Worm (Caenorhabditis elegans) whole organism, late embryonic: Measurements from ENCODE around the gene hst-3.2.

Experiments used
- T23F11.4 ChIP-seq: fragments of 200-800 bp; sonication (Bioruptor generic); optimal IDR thresholded peaks from 2 replicates; lab custom pipeline; 2018; ENCODE audit warnings: mild to moderate bottlenecking, missing genetic modification characterization, missing compliant biosample characterization
- Y22D7AL.16 ChIP-seq: sonication (generic microtip); optimal IDR thresholded peaks from 2 replicates; lab custom pipeline; 2016; ENCODE audit warnings: missing genetic modification characterization, missing compliant biosample characterization
- ahr-1 ChIP-seq: sonication (generic microtip); optimal IDR thresholded peaks from 2 replicates; lab custom pipeline; 2016; ENCODE audit warnings: missing genetic modification characterization, missing compliant biosample characterization
- ceh-18 ChIP-seq: sonication (generic microtip); optimal IDR thresholded peaks from 2 replicates; lab custom pipeline; 2016; ENCODE audit warnings: missing genetic modification characterization, missing compliant biosample characterization
- ceh-19 ChIP-seq: fragments of 200-800 bp; sonication (Bioruptor generic); optimal IDR thresholded peaks from 2 replicates; lab custom pipeline; 2018; ENCODE audit warnings: mild to moderate bottlenecking, missing genetic modification characterization, missing compliant biosample characterization
- ceh-30 ChIP-seq: fragments of 150-350 bp; optimal IDR thresholded peaks from 2 replicates; lab custom pipeline; 2014; ENCODE audit warnings: missing biosample characterization, missing genetic modification characterization
- ceh-31 ChIP-seq: sonication (generic microtip); optimal IDR thresholded peaks from 2 replicates; lab custom pipeline; 2016; ENCODE audit warnings: missing genetic modification characterization, missing compliant biosample characterization
- ceh-34 ChIP-seq: sonication (generic microtip); optimal IDR thresholded peaks from 2 replicates; lab custom pipeline; 2016; ENCODE audit warnings: mild to moderate bottlenecking, missing genetic modification characterization, missing compliant biosample characterization
- che-1 ChIP-seq: sonication (generic microtip); optimal IDR thresholded peaks from 2 replicates; lab custom pipeline; 2016; ENCODE audit warnings: mild to moderate bottlenecking, missing genetic modification characterization, missing compliant biosample characterization
- dmd-4 ChIP-seq: sonication (generic microtip); optimal IDR thresholded peaks from 2 replicates; lab custom pipeline; 2016; ENCODE audit warnings: borderline replicate concordance, missing genetic modification characterization, missing compliant biosample characterization
- dve-1 ChIP-seq: sonication (generic microtip); optimal IDR thresholded peaks from 2 replicates; lab custom pipeline; 2017; ENCODE audit warnings: antibody characterized with exemption, mild to moderate bottlenecking, missing genetic modification characterization, missing compliant biosample characterization
- elt-2 ChIP-seq: sonication (generic microtip); optimal IDR thresholded peaks from 2 replicates; lab custom pipeline; 2016; ENCODE audit warnings: missing genetic modification reagents, missing genetic modification characterization, missing compliant biosample characterization
- elt-4 ChIP-seq: sonication (generic microtip); optimal IDR thresholded peaks from 2 replicates; lab custom pipeline; 2016; ENCODE audit warnings: missing genetic modification characterization, missing compliant biosample characterization
- eyg-1 ChIP-seq: sonication (generic microtip); optimal IDR thresholded peaks from 2 replicates; lab custom pipeline; 2016; ENCODE audit warnings: missing genotype, missing genetic modification characterization, missing compliant biosample characterization
- fax-1 ChIP-seq: sonication (generic microtip); optimal IDR thresholded peaks from 2 replicates; lab custom pipeline; 2016; ENCODE audit warnings: missing genotype, missing genetic modification characterization, missing compliant biosample characterization
- fkh-10 ChIP-seq: fragments of 150-350 bp; optimal IDR thresholded peaks from 2 replicates; lab custom pipeline; 2014; ENCODE audit warnings: missing biosample characterization, missing genetic modification reagents, missing genetic modification characterization
- hlh-13 ChIP-seq: fragments of 200-800 bp; sonication (Bioruptor generic); optimal IDR thresholded peaks from 2 replicates; lab custom pipeline; 2018; ENCODE audit warnings: mild to moderate bottlenecking, missing genetic modification characterization, missing compliant biosample characterization
- hlh-15 ChIP-seq: sonication (generic microtip); optimal IDR thresholded peaks from 2 replicates; lab custom pipeline; 2016; ENCODE audit warnings: missing genetic modification characterization, missing compliant biosample characterization
- hlh-30 ChIP-seq: sonication (generic microtip); optimal IDR thresholded peaks from 2 replicates; lab custom pipeline; 2017; ENCODE audit warnings: antibody characterized with exemption, missing genetic modification characterization, missing compliant biosample characterization; ENCODE audit not compliant: insufficient read depth
- hlh-6 ChIP-seq: sonication (generic microtip); optimal IDR thresholded peaks from 2 replicates; lab custom pipeline; 2016; ENCODE audit warnings: missing genotype, missing genetic modification characterization, missing compliant biosample characterization
- lim-6 ChIP-seq: sonication (generic microtip); optimal IDR thresholded peaks from 2 replicates; lab custom pipeline; 2016; ENCODE audit warnings: missing genetic modification characterization, missing compliant biosample characterization
- lin-11 ChIP-seq: fragments of 200-800 bp; sonication (Bioruptor generic); optimal IDR thresholded peaks from 2 replicates; lab custom pipeline; 2018; ENCODE audit warnings: mild to moderate bottlenecking, missing genetic modification characterization, missing compliant biosample characterization
- madf-2 ChIP-seq: sonication (generic microtip); optimal IDR thresholded peaks from 2 replicates; lab custom pipeline; 2017; ENCODE audit warnings: missing genetic modification characterization, missing compliant biosample characterization
- mec-3 ChIP-seq: sonication (generic microtip); optimal IDR thresholded peaks from 2 replicates; lab custom pipeline; 2016; ENCODE audit warnings: borderline replicate concordance, missing genetic modification characterization, missing compliant biosample characterization
- nfya-1 ChIP-seq: sonication (generic microtip); optimal IDR thresholded peaks from 2 replicates; lab custom pipeline; 2017; ENCODE audit warnings: missing genetic modification characterization, mild to moderate bottlenecking, missing compliant biosample characterization, antibody characterized with exemption, moderate library complexity
- nhr-232 ChIP-seq: sonication (generic microtip); optimal IDR thresholded peaks from 2 replicates; lab custom pipeline; 2016; ENCODE audit warnings: missing genetic modification characterization, missing compliant biosample characterization
- odd-2 ChIP-seq: sonication (generic microtip); optimal IDR thresholded peaks from 2 replicates; lab custom pipeline; 2017; ENCODE audit warnings: antibody characterized with exemption, mild to moderate bottlenecking, missing genetic modification characterization, missing compliant biosample characterization
- pag-3 ChIP-seq: sonication (generic microtip); optimal IDR thresholded peaks from 2 replicates; lab custom pipeline; 2016; ENCODE audit warnings: missing compliant biosample characterization, missing genetic modification characterization, borderline replicate concordance
- pax-1 ChIP-seq: fragments of 150-350 bp; optimal IDR thresholded peaks from 2 replicates; lab custom pipeline; 2014; ENCODE audit warnings: missing biosample characterization, missing genetic modification characterization
- pha-2 ChIP-seq: sonication (generic microtip); optimal IDR thresholded peaks from 2 replicates; lab custom pipeline; 2017; ENCODE audit warnings: mild to moderate bottlenecking, missing genetic modification characterization, missing compliant biosample characterization
- pha-4 ChIP-seq: fragments of 150-350 bp; optimal IDR thresholded peaks from 2 replicates; lab custom pipeline; 2018; ENCODE audit warnings: missing biosample characterization, missing genetic modification reagents, missing genetic modification characterization
- ref-2 ChIP-seq: sonication (generic microtip); optimal IDR thresholded peaks from 2 replicates; lab custom pipeline; 2016; ENCODE audit warnings: missing genetic modification characterization, missing compliant biosample characterization
- rnt-1 ChIP-seq: sonication (generic microtip); optimal IDR thresholded peaks from 2 replicates; lab custom pipeline; 2016; ENCODE audit warnings: missing genetic modification characterization, missing compliant biosample characterization
- sdc-2 ChIP-seq: sonication (generic microtip); optimal IDR thresholded peaks from 2 replicates; lab custom pipeline; 2016; ENCODE audit warnings: missing genotype, missing genetic modification characterization, missing compliant biosample characterization
- sox-4 ChIP-seq: sonication (generic microtip); optimal IDR thresholded peaks from 2 replicates; lab custom pipeline; 2017; ENCODE audit warnings: mild to moderate bottlenecking, missing genetic modification characterization, inconsistent platforms, missing compliant biosample characterization
- syd-9 ChIP-seq: sonication (generic microtip); optimal IDR thresholded peaks from 2 replicates; lab custom pipeline; 2016; ENCODE audit warnings: mild to moderate bottlenecking, missing genetic modification characterization, moderate library complexity, missing compliant biosample characterization
- tbx-2 ChIP-seq: sonication (generic microtip); optimal IDR thresholded peaks from 2 replicates; lab custom pipeline; 2016; ENCODE audit warnings: missing genetic modification characterization, missing compliant biosample characterization
- ttx-3 ChIP-seq: sonication (generic microtip); optimal IDR thresholded peaks from 2 replicates; lab custom pipeline; 2016; ENCODE audit warnings: missing genetic modification reagents, missing genetic modification characterization, missing compliant biosample characterization
- unc-42 ChIP-seq: sonication (generic microtip); optimal IDR thresholded peaks from 2 replicates; lab custom pipeline; 2016; ENCODE audit warnings: missing genotype, missing genetic modification characterization, missing compliant biosample characterization
- zip-5 ChIP-seq: sonication (generic microtip); optimal IDR thresholded peaks from 2 replicates; lab custom pipeline; 2016; ENCODE audit warnings: missing genetic modification characterization, missing compliant biosample characterization

hst-3.2 gene

ce11 chrX:2903715-2904419 lies 19.9 kb downstream of the hst-3.2 start (continued):
- TF ChIP-seq tbx-2 (tag; lab: Kevin White, UChicago) (no peak), mec-3 (tag; lab: Kevin White, UChicago) (no peak), elt-4 (tag; lab: Kevin White, UChicago) (no peak), eyg-1 (tag; lab: Kevin White, UChicago) (no peak), pag-3 (tag; lab: Kevin White, UChicago) (no peak)

- TF ChIP-seq dve-1 (tag; lab: Kevin White, UChicago) (no peak), pax-1 (tag; lab: Kevin White, UChicago) (no peak), pag-3 (tag; lab: Kevin White, UChicago) (no peak), zip-5 (tag; lab: Kevin White, UChicago) (no peak), ceh-18 (tag; lab: Kevin White, UChicago) (no peak), sox-4 (tag; lab: Kevin White, UChicago) (no peak), tbx-2 (tag; lab: Kevin White, UChicago) (no peak), ref-2 (tag; lab: Kevin White, UChicago) (no peak), rnt-1 (no peak), fkh-10 (no peak), nhr-232 (tag; lab: Kevin White, UChicago) (no peak), syd-9 (tag; lab: Kevin White, UChicago) (no peak), ceh-31 (tag; lab: Kevin White, UChicago) (no peak), pha-4 (no peak), hlh-30 (no peak), Y22D7AL.16 (no peak), hlh-13 (no peak), pha-2 (tag; lab: Kevin White, UChicago) (no peak)
Observed at ce11 chrX:2902854-2903253, 20.9 kb downstream of the hst-3.2 start.

DNA sequence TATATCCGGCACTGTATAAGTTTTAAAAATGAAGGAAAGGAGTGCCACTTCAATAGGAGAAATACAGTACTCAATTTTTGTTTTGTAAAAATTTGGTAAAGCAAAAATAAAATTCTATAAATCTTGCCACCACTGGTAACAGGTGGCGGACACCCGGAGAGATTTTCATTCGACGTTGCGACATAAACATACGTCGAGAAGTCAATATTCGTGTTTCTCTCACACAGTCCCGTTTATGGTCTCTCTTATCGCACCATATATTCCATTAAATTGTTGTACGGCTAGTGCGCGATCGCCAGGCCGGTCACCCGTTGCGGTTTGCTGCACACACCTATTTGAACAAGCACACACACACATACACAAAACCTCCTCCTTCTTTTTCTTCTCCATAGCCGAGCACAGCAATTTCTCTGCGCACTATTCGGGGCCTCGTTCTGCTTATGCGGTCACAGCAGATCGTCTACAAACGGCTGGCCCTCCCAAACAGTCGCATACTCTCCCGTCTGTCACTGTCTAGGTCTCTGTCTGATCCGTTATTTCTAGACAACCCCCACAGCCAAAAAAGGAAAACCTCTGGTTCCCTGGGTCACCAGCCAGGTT lies 22.8 kb downstream of the hst-3.2 start:
- TF ChIP-seq sdc-2 (tag; lab: Kevin White, UChicago) (peak; percentile 69), ttx-3 (tag; lab: Kevin White, UChicago) (no peak), pha-2 (tag; lab: Kevin White, UChicago) (no peak), tbx-2 (tag; lab: Kevin White, UChicago) (peak; percentile 68), odd-2 (no peak), lin-11 (tag; lab: Kevin White, UChicago) (no peak), unc-42 (no peak), ceh-31 (tag; lab: Kevin White, UChicago) (peak; percentile 29), ceh-30 (tag; lab: Kevin White, UChicago) (no peak), che-1 (tag; lab: Kevin White, UChicago) (peak; percentile 18), lim-6 (tag; lab: Kevin White, UChicago) (no peak), hlh-6 (tag; lab: Kevin White, UChicago) (peak; percentile 40), elt-4 (tag; lab: Kevin White, UChicago) (no peak), ceh-19 (peak; percentile 25), nfya-1 (tag; lab: Kevin White, UChicago) (no peak), hlh-15 (tag; lab: Kevin White, UChicago) (no peak), Y22D7AL.16 (no peak), dmd-4 (tag; lab: Kevin White, UChicago) (no peak), ceh-34 (tag; lab: Kevin White, UChicago) (peak; percentile 13), pax-1 (tag; lab: Kevin White, UChicago) (no peak), ref-2 (tag; lab: Kevin White, UChicago) (peak; percentile 39), T23F11.4 (GFP tag; lab: Kevin White, UChicago) (no peak), ahr-1 (tag; lab: Kevin White, UChicago) (no peak), elt-2 (tag; lab: Kevin White, UChicago) (peak; percentile 33), madf-2 (tag; lab: Kevin White, UChicago) (no peak), fax-1 (tag; lab: Kevin White, UChicago) (no peak)
